Worm (Caenorhabditis elegans) whole organism, young adult: ENCODE data around the gene clc-32.

Source experiments
- B0336.3 ChIP-seq: fragments of 200-800 bp; sonication (Bioruptor generic); IDR thresholded peaks from 2 replicates; pipeline ENCODE4 v1.3.6; 2022; ENCODE audit warnings: missing genetic modification characterization, missing compliant biosample characterization
- C17E4.6 ChIP-seq: fragments of 200-800 bp; sonication (Bioruptor generic); IDR thresholded peaks from 2 replicates; pipeline ENCODE4 v1.3.6; 2022; ENCODE audit warnings: missing genetic modification reagents, missing genetic modification characterization, missing compliant biosample characterization
- D2030.7 ChIP-seq: fragments of 200-800 bp; sonication (Bioruptor generic); IDR thresholded peaks from 2 replicates; pipeline ENCODE4 v1.3.6; 2022; ENCODE audit warnings: missing genetic modification reagents, missing genetic modification characterization, missing compliant biosample characterization
- F10E7.11 ChIP-seq: sonication (generic microtip); optimal IDR thresholded peaks from 2 replicates; lab custom pipeline; 2017; ENCODE audit warnings: mild to moderate bottlenecking, missing genetic modification characterization, moderate library complexity, missing compliant biosample characterization
- F22D6.2 ChIP-seq: sonication (generic microtip); optimal IDR thresholded peaks from 2 replicates; lab custom pipeline; 2016; ENCODE audit warnings: mild to moderate bottlenecking, missing genetic modification characterization, missing compliant biosample characterization
- F23B12.7 ChIP-seq: sonication (generic microtip); optimal IDR thresholded peaks from 2 replicates; lab custom pipeline; 2017; ENCODE audit warnings: missing genetic modification characterization, mild to moderate bottlenecking, missing compliant biosample characterization, antibody characterized with exemption, moderate library complexity; ENCODE audit not compliant: insufficient read depth
- F57C9.4 ChIP-seq: sonication (generic microtip); optimal IDR thresholded peaks from 2 replicates; lab custom pipeline; 2017; ENCODE audit warnings: mild to moderate bottlenecking, missing genetic modification characterization, missing compliant biosample characterization
- T26A5.8 ChIP-seq: sonication (generic microtip); optimal IDR thresholded peaks from 2 replicates; lab custom pipeline; 2016; ENCODE audit warnings: missing genetic modification characterization, missing compliant biosample characterization
- Y95B8A.8 ChIP-seq: fragments of 200-800 bp; sonication (Bioruptor generic); IDR thresholded peaks from 2 replicates; pipeline ENCODE4 v1.3.6; 2022; ENCODE audit warnings: missing genetic modification reagents, missing genetic modification characterization, missing compliant biosample characterization
- akir-1 ChIP-seq: fragments of 200-800 bp; sonication (Bioruptor generic); optimal IDR thresholded peaks from 2 replicates; lab custom pipeline; 2018; ENCODE audit warnings: mild to moderate bottlenecking, missing genetic modification characterization, moderate library complexity, missing compliant biosample characterization
- ama-1 ChIP-seq, 3 experiments: fragments of 150-350 bp in 1 of 3; sonication (generic microtip) in 2 of 3; optimal IDR thresholded peaks; 2 replicates each; lab custom pipeline; 2014 to 2018; ENCODE audit warnings: missing biosample characterization in 2 of 3, missing genetic modification characterization in 2 of 3, missing genetic modification reagents in 2 of 3
- atf-7 ChIP-seq: sonication (generic microtip); optimal IDR thresholded peaks from 2 replicates; lab custom pipeline; 2017; ENCODE audit warnings: mild to moderate bottlenecking, missing genetic modification characterization, missing compliant biosample characterization
- athp-1 ChIP-seq: sonication (generic microtip); optimal IDR thresholded peaks from 2 replicates; lab custom pipeline; 2017; ENCODE audit warnings: mild to moderate bottlenecking, missing genetic modification characterization, missing compliant biosample characterization
- attf-3 ChIP-seq: fragments of 200-800 bp; sonication (Bioruptor generic); conservative IDR thresholded peaks from 2 replicates; pipeline ENCODE4 v1.3.6; 2022; ENCODE audit warnings: missing genetic modification reagents, missing genetic modification characterization, missing compliant biosample characterization
- cebp-2 ChIP-seq: fragments of 200-800 bp; sonication (Bioruptor generic); IDR thresholded peaks from 2 replicates; pipeline ENCODE4 v1.3.6; 2022; ENCODE audit warnings: missing genetic modification characterization, missing compliant biosample characterization
- ceh-27 ChIP-seq: fragments of 200-800 bp; sonication (Bioruptor generic); optimal IDR thresholded peaks from 2 replicates; lab custom pipeline; 2018; ENCODE audit warnings: mild to moderate bottlenecking, missing genetic modification characterization, moderate library complexity, missing compliant biosample characterization
- ceh-79 ChIP-seq: sonication (generic microtip); optimal IDR thresholded peaks from 2 replicates; lab custom pipeline; 2017; ENCODE audit warnings: mild to moderate bottlenecking, missing genetic modification characterization, missing compliant biosample characterization
- chd-7 ChIP-seq: sonication (generic microtip); optimal IDR thresholded peaks from 2 replicates; lab custom pipeline; 2016; ENCODE audit warnings: mild to moderate bottlenecking, missing genetic modification characterization, moderate library complexity, missing compliant biosample characterization
- die-1 ChIP-seq: sonication (generic microtip); optimal IDR thresholded peaks from 2 replicates; lab custom pipeline; 2016; ENCODE audit warnings: missing genotype, mild to moderate bottlenecking, missing genetic modification characterization, missing compliant biosample characterization
- egrh-3 ChIP-seq: fragments of 200-800 bp; sonication (Bioruptor generic); IDR thresholded peaks from 2 replicates; pipeline ENCODE4 v1.3.6; 2022; ENCODE audit warnings: missing genetic modification reagents, missing genetic modification characterization, missing compliant biosample characterization
- hlh-12 ChIP-seq: sonication (generic microtip); optimal IDR thresholded peaks from 2 replicates; lab custom pipeline; 2016; ENCODE audit warnings: missing genetic modification characterization, missing compliant biosample characterization
- hlh-26 ChIP-seq: fragments of 200-800 bp; sonication (Bioruptor generic); conservative IDR thresholded peaks from 2 replicates; pipeline ENCODE4 v1.3.6; 2022; ENCODE audit warnings: missing genetic modification reagents, missing genetic modification characterization, missing compliant biosample characterization
- let-526 ChIP-seq: fragments of 200-800 bp; sonication (Bioruptor generic); IDR thresholded peaks from 2 replicates; pipeline ENCODE4 v1.3.6; 2022; ENCODE audit warnings: missing genetic modification reagents, missing genetic modification characterization, missing compliant biosample characterization
- lin-35 ChIP-seq, 3 experiments: fragments of 150-350 bp in 2 of 3; sonication (generic microtip) in 1 of 3; optimal IDR thresholded peaks; 2 replicates each; lab custom pipeline; 2014 to 2018; ENCODE audit warnings: missing biosample characterization in 3 of 3, missing genetic modification characterization in 3 of 3, missing genetic modification reagents in 3 of 3
- lsl-1 ChIP-seq: fragments of 200-800 bp; sonication (Bioruptor generic); optimal IDR thresholded peaks from 2 replicates; lab custom pipeline; 2018; ENCODE audit warnings: mild to moderate bottlenecking, missing genetic modification characterization, moderate library complexity, missing compliant biosample characterization
- lsy-27 ChIP-seq: sonication (generic microtip); optimal IDR thresholded peaks from 2 replicates; lab custom pipeline; 2017; ENCODE audit warnings: missing genetic modification characterization, mild to moderate bottlenecking, missing compliant biosample characterization, antibody characterized with exemption, missing genotype, borderline replicate concordance; ENCODE audit not compliant: insufficient read depth
- madf-8 ChIP-seq: fragments of 200-800 bp; sonication (Bioruptor generic); conservative IDR thresholded peaks from 2 replicates; pipeline ENCODE4 v1.3.6; 2022; ENCODE audit warnings: missing genetic modification reagents, missing genetic modification characterization, missing compliant biosample characterization
- nhr-179 ChIP-seq: sonication (generic microtip); optimal IDR thresholded peaks from 2 replicates; lab custom pipeline; 2016; ENCODE audit warnings: mild to moderate bottlenecking, missing genetic modification characterization, missing compliant biosample characterization
- nhr-27 ChIP-seq: fragments of 200-800 bp; sonication (Bioruptor generic); optimal IDR thresholded peaks from 2 replicates; lab custom pipeline; 2018; ENCODE audit warnings: mild to moderate bottlenecking, missing genetic modification characterization, moderate library complexity, missing compliant biosample characterization
- nhr-80 ChIP-seq: sonication (generic microtip); optimal IDR thresholded peaks from 2 replicates; lab custom pipeline; 2016; ENCODE audit warnings: missing genetic modification characterization, missing compliant biosample characterization
- nhr-90 ChIP-seq: sonication (generic microtip); optimal IDR thresholded peaks from 2 replicates; lab custom pipeline; 2016; ENCODE audit warnings: missing genotype, mild to moderate bottlenecking, missing genetic modification characterization, missing compliant biosample characterization
- pha-4 ChIP-seq: fragments of 150-350 bp; sonication (generic microtip); optimal IDR thresholded peaks from 2 replicates; lab custom pipeline; 2014; ENCODE audit warnings: missing biosample characterization, missing genetic modification reagents, missing genetic modification characterization
- sea-2 ChIP-seq: fragments of 200-800 bp; sonication (Bioruptor generic); IDR thresholded peaks from 2 replicates; pipeline ENCODE4 v1.3.6; 2022; ENCODE audit warnings: missing genetic modification characterization, missing compliant biosample characterization
- snpc-1.1 ChIP-seq: sonication (generic microtip); optimal IDR thresholded peaks from 2 replicates; lab custom pipeline; 2017; ENCODE audit warnings: missing genetic modification characterization, mild to moderate bottlenecking, missing compliant biosample characterization, antibody characterized with exemption, moderate library complexity, missing genotype, missing genetic modification reagents; ENCODE audit not compliant: insufficient read depth
- snpc-4 ChIP-seq, 5 experiments: fragments of 150-350 bp in 1 of 5; sonication (generic microtip) in 4 of 5; optimal IDR thresholded peaks; 2 replicates each; lab custom pipeline; 2014 to 2018; ENCODE audit warnings: missing genetic modification characterization in 5 of 5, missing biosample characterization in 3 of 5, antibody characterized with exemption in 2 of 5, mild to moderate bottlenecking in 2 of 5, missing compliant biosample characterization in 2 of 5, missing genotype in 2 of 5, moderate library complexity in 2 of 5, missing genetic modification reagents in 1 of 5
- sptf-2 ChIP-seq: fragments of 200-800 bp; sonication (Bioruptor generic); optimal IDR thresholded peaks from 2 replicates; lab custom pipeline; 2018; ENCODE audit warnings: mild to moderate bottlenecking, missing genetic modification characterization, missing compliant biosample characterization
- tbp1 ChIP-seq: fragments of 200-800 bp; sonication (Bioruptor generic); optimal IDR thresholded peaks from 2 replicates; lab custom pipeline; 2018; ENCODE audit warnings: mild to moderate bottlenecking, missing genetic modification characterization, missing compliant biosample characterization
- xnd-1 ChIP-seq: sonication (generic microtip); optimal IDR thresholded peaks from 2 replicates; lab custom pipeline; 2016; ENCODE audit warnings: missing genotype, missing genetic modification reagents, missing genetic modification characterization, missing compliant biosample characterization
- zfh-2 ChIP-seq: fragments of 200-800 bp; sonication (Bioruptor generic); conservative IDR thresholded peaks from 2 replicates; pipeline ENCODE4 v1.3.6; 2022; ENCODE audit warnings: missing genetic modification reagents, missing genetic modification characterization, missing compliant biosample characterization
- ztf-22 ChIP-seq: fragments of 200-800 bp; sonication (Bioruptor generic); optimal IDR thresholded peaks from 2 replicates; lab custom pipeline; 2018; ENCODE audit warnings: mild to moderate bottlenecking, missing genetic modification characterization, moderate library complexity, missing compliant biosample characterization
- ztf-28 ChIP-seq: fragments of 200-800 bp; sonication (Bioruptor generic); IDR thresholded peaks from 2 replicates; pipeline ENCODE4 v1.3.6; 2022; ENCODE audit warnings: missing genetic modification reagents, missing genetic modification characterization, missing compliant biosample characterization

Gene clc-32

ce11 chrV:16114237-16114636 is 26.7 kb downstream of the clc-32 start, which contains the start of gene srxa-16:
Gene srxa-16 (minus strand): TSS chrV:16114337.
- TF ChIP-seq D2030.7 (GFP tag; lab: Robert Waterston, UW), result no peak
- TF ChIP-seq sea-2 (GFP tag; lab: Robert Waterston, UW), result no peak
- no peak for TF ChIP-seq xnd-1 (tag; lab: Kevin White, UChicago)
- no peak for TF ChIP-seq lsy-27 (tag; lab: Kevin White, UChicago)
- no peak for TF ChIP-seq pha-4 (tag; lab: Kevin White, UChicago)
- TF ChIP-seq cebp-2 (GFP tag; lab: Robert Waterston, UW), result no peak
- no peak for TF ChIP-seq egrh-3 (GFP tag; lab: Robert Waterston, UW)
- no peak for TF ChIP-seq akir-1 (GFP tag; lab: Kevin White, UChicago)
- TF ChIP-seq nhr-27 (tag; lab: Kevin White, UChicago), result no peak
- no peak for TF ChIP-seq ceh-79 (tag; lab: Kevin White, UChicago)
- no peak for TF ChIP-seq athp-1 (tag; lab: Kevin White, UChicago)
- TF ChIP-seq ceh-27, result no peak
- no peak for TF ChIP-seq B0336.3 (GFP tag; lab: Robert Waterston, UW)
- no peak for TF ChIP-seq atf-7 (tag; lab: Kevin White, UChicago)

- TF ChIP-seq sptf-2 (GFP tag; lab: Kevin White, UChicago), result no peak
- TF ChIP-seq hlh-12 (tag; lab: Kevin White, UChicago), result no peak
- no peak for TF ChIP-seq T26A5.8 (tag; lab: Kevin White, UChicago)
- TF ChIP-seq nhr-90, result no peak
- TF ChIP-seq F22D6.2 (tag; lab: Kevin White, UChicago), result no peak
- no peak for TF ChIP-seq madf-8
- TF ChIP-seq tbp1 (GFP tag; lab: Kevin White, UChicago), result no peak
- TF ChIP-seq ama-1 (optimal IDR thresholded peaks at IDR 0.05; lab: Kevin White, UChicago), result no peak
- TF ChIP-seq ama-1 (GFP tag; optimal IDR thresholded peaks at IDR 0.05; lab: Kevin White, UChicago), result no peak
Measured at ce11 chrV:16103594-16103993, 37.4 kb downstream of the clc-32 start, which contains the start of gene argk-1. Gene argk-1 (plus strand): TSS chrV:16103894.

- TF ChIP-seq ztf-28 (no peak), nhr-80 (peak; percentile 68)
Measured at ce11 chrV:16100103-16100730, 40.8 kb downstream of the clc-32 start, which contains the start of gene cth-1. Gene cth-1 (plus strand): TSS chrV:16100680.

ce11 chrV:16099441-16099840 is 41.5 kb downstream of the clc-32 start, which contains the start of gene str-7:
Gene str-7 (minus strand): TSS chrV:16099541.
- no peak for TF ChIP-seq chd-7 (tag; lab: Kevin White, UChicago)
- TF ChIP-seq F23B12.7 (tag; lab: Kevin White, UChicago), result no peak
- no peak for TF ChIP-seq hlh-26
- TF ChIP-seq Y95B8A.8 (GFP tag; lab: Robert Waterston, UW), result no peak
- no peak for TF ChIP-seq lsl-1 (GFP tag; lab: Kevin White, UChicago)
- no peak for TF ChIP-seq attf-3 (GFP tag; lab: Robert Waterston, UW)
- no peak for TF ChIP-seq nhr-90
- TF ChIP-seq snpc-1.1 (tag; lab: Kevin White, UChicago), result no peak

ce11 chrV:16094862-16095261 is 46.1 kb downstream of the clc-32 start:
- TF ChIP-seq nhr-179 (tag; lab: Kevin White, UChicago) (no peak), lin-35 (GFP tag; optimal IDR thresholded peaks at IDR 0.05; lab: Kevin White, UChicago) (no peak), akir-1 (GFP tag; lab: Kevin White, UChicago) (no peak), cebp-2 (GFP tag; lab: Robert Waterston, UW) (no peak), ztf-22 (no peak), F57C9.4 (tag; lab: Kevin White, UChicago) (no peak), die-1 (tag; lab: Kevin White, UChicago) (no peak), ceh-79 (tag; lab: Kevin White, UChicago) (no peak), F10E7.11 (no peak), snpc-4 (GFP tag; optimal IDR thresholded peaks at IDR 0.05; lab: Kevin White, UChicago) (no peak), snpc-4 (tag; optimal IDR thresholded peaks at IDR 0.05; lab: Kevin White, UChicago) (no peak), let-526 (GFP tag; lab: Robert Waterston, UW) (no peak), zfh-2 (no peak), C17E4.6 (no peak)
